Fruit fly (Drosophila melanogaster): ENCODE data around the gene CG31286.

- no peak for TF ChIP-seq zfh2 (GFP tag; optimal IDR thresholded peaks at IDR 0.05)
- TF ChIP-seq hkb (optimal IDR thresholded peaks at IDR 0.05), result no peak
- TF ChIP-seq hkb (GFP tag; IDR thresholded peaks at IDR 0.05), result no peak
- no peak for TF ChIP-seq pfk (GFP tag; optimal IDR thresholded peaks at IDR 0.05)
- no peak for TF ChIP-seq slou (GFP tag; optimal IDR thresholded peaks at IDR 0.05)
- no peak for TF ChIP-seq CG8478 (optimal IDR thresholded peaks at IDR 0.05)
- TF ChIP-seq CG17186 (GFP tag; optimal IDR thresholded peaks at IDR 0.05), result no peak
- no peak for TF ChIP-seq zen2 (GFP tag; IDR thresholded peaks at IDR 0.05; ENCODE audit: partially characterized antibody)
- no peak for TF ChIP-seq CG15073 (GFP tag; optimal IDR thresholded peaks at IDR 0.05)
- TF ChIP-seq CG1647 (GFP tag; optimal IDR thresholded peaks at IDR 0.05), result no peak
- no peak for TF ChIP-seq onecut (GFP tag; IDR thresholded peaks at IDR 0.05)
- no peak for TF ChIP-seq cas (GFP tag; IDR thresholded peaks at IDR 0.05)
- TF ChIP-seq CG42726 (GFP tag; IDR thresholded peaks at IDR 0.05; ENCODE audit: partially characterized antibody), result no peak
These were observed 40.1 kb upstream of the CG31286 start, which contains the start of gene CG31482 for dm6 chr3R:6600942-6601341.

All from whole organism, embryonic.